Fruit fly (Drosophila melanogaster): ENCODE measurements around the gene Hrb98DE.

- TF ChIP-seq psq (optimal IDR thresholded peaks at IDR 0.05) (no peak), Myc (optimal IDR thresholded peaks at IDR 0.05) (no peak), ttk (optimal IDR thresholded peaks at IDR 0.05) (no peak), insv (optimal IDR thresholded peaks at IDR 0.05) (no peak)
These were observed 3.9 kb downstream of the Hrb98DE start for dm6 chr3R:28603561-28603960.
